Worm (Caenorhabditis elegans): ENCODE measurements around the gene spat-2.
"Not testable (repeated sequence)": the region's sequence is repeated elsewhere in the genome, so short reads cannot be mapped to it uniquely, and the experiment has no call there.

spat-2 gene

DNA sequence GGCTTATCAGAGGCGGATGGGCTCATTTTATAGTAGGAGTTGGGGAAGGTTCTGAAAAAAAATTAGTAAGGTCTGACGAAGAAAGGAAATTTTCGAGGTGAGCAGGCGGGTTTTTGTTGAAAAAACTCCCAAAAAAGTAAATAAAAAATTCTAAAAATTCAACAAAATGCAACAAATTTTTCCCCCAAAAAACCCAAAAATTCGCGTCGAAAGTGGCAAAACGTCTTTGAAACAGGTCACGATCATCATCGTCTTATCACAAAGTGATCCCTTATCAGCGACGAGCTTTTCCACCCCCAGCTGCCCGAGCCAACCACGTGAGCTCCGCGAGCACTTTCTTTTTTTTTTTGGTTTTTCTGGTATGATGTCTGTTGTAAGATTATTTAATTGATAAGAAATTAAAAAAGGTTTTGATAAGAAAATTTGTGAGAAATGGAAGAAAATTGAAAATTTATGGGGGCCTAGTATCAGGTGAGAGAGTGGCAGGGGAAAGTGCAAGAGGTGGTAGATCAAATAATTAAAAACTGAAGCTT is 10.2 kb upstream of the spat-2 start, which contains the start of gene Y48A6B.7:
Gene Y48A6B.7 (minus strand): TSS at position 51 of the 533 bp plus-strand sequence.
- no peak for TF ChIP-seq T26A5.8 (tag; optimal IDR thresholded peaks at IDR 0.05)
- no peak for TF ChIP-seq C06A6.2 (GFP tag; conservative IDR thresholded peaks at IDR 0.05)
- peak in 1 of 2 experiments; percentile 51 for TF ChIP-seq let-607 (tag; optimal IDR thresholded peaks at IDR 0.05)
- peak; percentile 36; the same call in 1 of the 2 replicates for TF ChIP-seq B0336.3 (GFP tag; IDR thresholded peaks at IDR 0.05)
- TF ChIP-seq nfyb-1 (GFP tag; IDR thresholded peaks at IDR 0.05), result peak; percentile 65; the same call in 1 of the 2 replicates
- TF ChIP-seq nhr-80 (tag; optimal IDR thresholded peaks at IDR 0.05), result peak; percentile 98
- peak; percentile 16 for TF ChIP-seq madf-10 (tag; optimal IDR thresholded peaks at IDR 0.05)
- TF ChIP-seq nhr-90 (tag; optimal IDR thresholded peaks at IDR 0.05), result peak; percentile 46
- no peak for TF ChIP-seq lag-1 (GFP tag; IDR thresholded peaks at IDR 0.05)
- TF ChIP-seq attf-5 (GFP tag; optimal IDR thresholded peaks at IDR 0.05), result no peak
- no peak for TF ChIP-seq K11D2.4 (GFP tag; IDR thresholded peaks at IDR 0.05)
- 0 out of 2 replicates have a peak, but pooled peaks have one; percentile 41 for TF ChIP-seq mcd-1 (GFP tag; IDR thresholded peaks at IDR 0.05)
- TF ChIP-seq ceh-27 (GFP tag; optimal IDR thresholded peaks at IDR 0.05), result no peak
- no peak for TF ChIP-seq egl-44 (GFP tag; IDR thresholded peaks at IDR 0.05)
- TF ChIP-seq atf-7 (tag; optimal IDR thresholded peaks at IDR 0.05), result peak; percentile 55
- peak; percentile 16 for TF ChIP-seq tbp1 (GFP tag; optimal IDR thresholded peaks at IDR 0.05)
- TF ChIP-seq lin-40 (tag; optimal IDR thresholded peaks at IDR 0.05), result peak; percentile 18
- no peak for TF ChIP-seq ceh-40 (GFP tag; IDR thresholded peaks at IDR 0.05)
- TF ChIP-seq Y95B8A.8 (GFP tag; IDR thresholded peaks at IDR 0.05), result no peak
- TF ChIP-seq ztf-18 (tag; optimal IDR thresholded peaks at IDR 0.05), result no peak
- no peak for TF ChIP-seq nfya-2 (GFP tag; IDR thresholded peaks at IDR 0.05)
- TF ChIP-seq F57C9.4 (tag; optimal IDR thresholded peaks at IDR 0.05), result no peak
- TF ChIP-seq ets-4 (GFP tag; optimal IDR thresholded peaks at IDR 0.05), result no peak
- peak; percentile 52; the same call in 1 of the 2 replicates for TF ChIP-seq dox-1 (GFP tag; IDR thresholded peaks at IDR 0.05)
- 0 out of 2 replicates have a peak, but pooled peaks have one; percentile 24 for TF ChIP-seq pbrm-1 (GFP tag; IDR thresholded peaks at IDR 0.05)
- TF ChIP-seq lin-35 (GFP tag; optimal IDR thresholded peaks at IDR 0.05), result no peak
- peak; percentile 20; the same call in 1 of the 2 replicates for TF ChIP-seq Y56A3A.18 (GFP tag; IDR thresholded peaks at IDR 0.05)
- TF ChIP-seq lin-54 (GFP tag; optimal IDR thresholded peaks at IDR 0.05), result peak; percentile 11
- TF ChIP-seq pha-4 (tag; optimal IDR thresholded peaks at IDR 0.05), result peak; percentile 63
- TF ChIP-seq snpc-4 (GFP tag; optimal IDR thresholded peaks at IDR 0.05), result no peak
- peak in 2 of 4 experiments; percentile 1 to 22 for TF ChIP-seq snpc-4 (tag; optimal IDR thresholded peaks at IDR 0.05)
- TF ChIP-seq hlh-12 (tag; optimal IDR thresholded peaks at IDR 0.05), result no peak

DNA sequence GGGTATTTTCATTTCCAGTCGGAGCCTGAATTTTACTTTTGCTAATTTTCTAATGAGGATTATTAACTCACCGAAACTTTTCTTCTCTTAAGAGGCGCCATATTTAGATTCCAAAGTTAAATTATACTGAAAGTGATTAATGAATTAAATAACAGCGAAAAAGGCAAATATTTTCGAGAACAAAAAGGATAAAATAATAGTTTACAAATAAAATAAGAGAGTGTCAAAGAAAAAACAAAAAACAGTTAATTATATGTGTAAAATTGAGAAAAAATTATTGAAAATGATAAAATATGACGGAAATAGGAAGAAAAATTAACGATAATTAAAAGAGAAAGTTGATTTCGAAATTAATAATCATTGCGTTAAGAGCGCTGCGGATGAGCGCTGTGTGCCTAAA is 7.4 kb upstream of the spat-2 start, which contains the start of gene Y48A6B.8:
Gene Y48A6B.8 (minus strand): TSS at position 101 of the 400 bp plus-strand sequence.
- TF ChIP-seq B0261.1 (tag; optimal IDR thresholded peaks at IDR 0.05); bed-1 (GFP tag; IDR thresholded peaks at IDR 0.05); ztf-6 (GFP tag; IDR thresholded peaks at IDR 0.05): not testable (repeated sequence)

DNA sequence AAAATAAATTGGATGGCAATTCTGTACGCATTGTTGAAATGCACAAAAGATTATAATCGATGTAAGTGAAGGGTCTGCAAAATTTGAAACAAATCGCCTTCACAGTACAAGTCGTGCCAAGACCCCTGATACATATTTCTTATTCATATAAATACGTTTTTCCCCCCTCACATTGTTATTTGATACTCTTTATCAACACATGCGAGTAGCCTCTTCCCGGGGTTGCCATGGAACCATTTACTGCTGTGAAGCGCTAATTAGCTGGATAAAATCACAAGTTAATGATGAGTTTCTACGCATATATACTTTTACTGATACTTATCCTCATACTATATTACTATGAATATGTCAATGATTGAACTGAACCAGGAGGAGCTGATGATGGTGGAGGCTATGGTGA is 5.4 kb upstream of the spat-2 start, which contains the start of gene Y48A6B.14:
Gene Y48A6B.14 (plus strand): TSS at position 301 of the 400 bp plus-strand sequence.
- no peak for TF ChIP-seq bed-2 (GFP tag; IDR thresholded peaks at IDR 0.05)
- TF ChIP-seq ztf-28 (GFP tag; IDR thresholded peaks at IDR 0.05), result no peak
- no peak for TF ChIP-seq snpc-3.4 (tag; optimal IDR thresholded peaks at IDR 0.05)
